Worm (Caenorhabditis elegans): ENCODE measurements around the gene fat-5.

fat-5 gene

ce11 chrV:17724704-17725103 is at the start of gene fat-5:
fat-5 (plus strand) TSS chrV:17725004.
- TF ChIP-seq unc-39 (tag; optimal IDR thresholded peaks at IDR 0.05): no peak
- no peak for TF ChIP-seq ham-2 (GFP tag; optimal IDR thresholded peaks at IDR 0.05)
- TF ChIP-seq blmp-1 (tag; optimal IDR thresholded peaks at IDR 0.05): no peak
- TF ChIP-seq snpc-4 (tag; optimal IDR thresholded peaks at IDR 0.05): no peak
- no peak for TF ChIP-seq mls-2 (tag; optimal IDR thresholded peaks at IDR 0.05)
- TF ChIP-seq ceh-39 (tag; optimal IDR thresholded peaks at IDR 0.05): no peak

- TF ChIP-seq ztf-11 (tag; optimal IDR thresholded peaks at IDR 0.05) (no peak), cnd-1 (tag; optimal IDR thresholded peaks at IDR 0.05) (no peak), bed-3 (GFP tag; optimal IDR thresholded peaks at IDR 0.05) (no peak), ces-1 (GFP tag; optimal IDR thresholded peaks at IDR 0.05) (no peak), flh-1 (GFP tag; optimal IDR thresholded peaks at IDR 0.05) (no peak), drap-1 (GFP tag; optimal IDR thresholded peaks at IDR 0.05) (no peak), nhr-28 (tag; optimal IDR thresholded peaks at IDR 0.05) (no peak), mls-2 (tag; optimal IDR thresholded peaks at IDR 0.05) (no peak), hlh-1 (tag; optimal IDR thresholded peaks at IDR 0.05) (no peak), snpc-4 (tag; optimal IDR thresholded peaks at IDR 0.05) (no peak), pha-4 (tag; optimal IDR thresholded peaks at IDR 0.05) (no peak), ceh-83 (GFP tag; optimal IDR thresholded peaks at IDR 0.05) (no peak), M03D4.4 (tag; optimal IDR thresholded peaks at IDR 0.05) (no peak), mab-5 (tag; optimal IDR thresholded peaks at IDR 0.05) (no peak), nhr-2 (tag; optimal IDR thresholded peaks at IDR 0.05) (no peak)
These were observed 48.3 kb upstream of the fat-5 start, which contains the start of gene str-92 for ce11 chrV:17676553-17676952. str-92 (minus strand) TSS chrV:17676653.

DNA sequence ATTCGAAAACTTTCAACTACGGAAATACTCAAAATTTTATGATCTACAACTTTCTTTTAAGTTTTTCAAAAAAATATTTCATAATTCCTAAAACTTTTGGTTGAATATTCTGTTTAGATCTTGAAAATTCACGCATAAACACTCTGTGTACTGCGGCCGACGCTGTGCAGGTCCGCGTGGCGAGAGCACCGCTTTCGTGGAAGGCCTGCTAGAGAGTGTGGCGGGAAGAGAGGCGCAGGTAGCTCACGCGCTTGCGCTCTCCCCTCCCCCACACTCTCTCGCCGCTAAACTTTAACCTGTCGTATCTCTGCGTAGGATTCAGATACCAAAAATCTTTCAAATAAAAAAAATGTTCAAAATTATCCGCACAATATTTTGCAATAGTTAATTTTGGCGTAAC is 41.5 kb upstream of the fat-5 start:
- TF ChIP-seq lsy-2 (tag; optimal IDR thresholded peaks at IDR 0.05) (no peak), snpc-4 (tag; optimal IDR thresholded peaks at IDR 0.05) (no peak)

DNA sequence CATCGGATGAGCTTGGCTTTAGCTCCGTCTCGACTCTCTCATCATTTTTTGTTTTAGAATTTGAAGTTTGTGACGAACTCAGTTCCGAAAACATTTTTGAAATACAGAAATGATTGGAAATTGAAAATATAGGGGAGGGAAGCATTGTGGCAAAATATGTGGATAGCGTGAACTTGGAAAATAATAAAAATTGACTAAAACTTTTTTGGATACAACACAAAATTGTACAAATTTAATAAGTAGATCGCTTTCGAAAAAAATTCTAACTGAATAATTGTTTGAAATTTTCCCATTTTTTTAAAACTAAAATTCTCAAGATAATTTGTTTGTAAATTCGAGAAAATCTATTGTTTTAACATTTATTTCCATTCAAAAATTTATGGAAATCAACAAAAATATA is 41.0 kb upstream of the fat-5 start, which contains the start of gene F59A1.15:
Gene F59A1.15 (minus strand): TSS at position 101 of the 400 bp plus-strand sequence.
- TF ChIP-seq blmp-1 (tag; optimal IDR thresholded peaks at IDR 0.05): no peak
- TF ChIP-seq zip-8 (tag; optimal IDR thresholded peaks at IDR 0.05): no peak
- TF ChIP-seq lin-13 (tag; optimal IDR thresholded peaks at IDR 0.05): no peak
- no peak for TF ChIP-seq ces-1 (GFP tag; optimal IDR thresholded peaks at IDR 0.05)
- no peak for TF ChIP-seq pha-4 (tag; optimal IDR thresholded peaks at IDR 0.05)
- TF ChIP-seq ham-2 (GFP tag; optimal IDR thresholded peaks at IDR 0.05): no peak
- TF ChIP-seq sptf-1 (tag; optimal IDR thresholded peaks at IDR 0.05): no peak
- no peak for TF ChIP-seq elt-1 (tag; optimal IDR thresholded peaks at IDR 0.05; ENCODE audit: borderline replicate concordance, insufficient read depth)
- no peak for TF ChIP-seq M03D4.4 (tag; optimal IDR thresholded peaks at IDR 0.05)
- TF ChIP-seq hlh-1 (tag; optimal IDR thresholded peaks at IDR 0.05): no peak
- TF ChIP-seq bed-3 (GFP tag; optimal IDR thresholded peaks at IDR 0.05): no peak
- TF ChIP-seq mls-2 (tag; optimal IDR thresholded peaks at IDR 0.05): no peak
- TF ChIP-seq flh-1 (GFP tag; optimal IDR thresholded peaks at IDR 0.05): no peak
- no peak for TF ChIP-seq mep-1 (tag; optimal IDR thresholded peaks at IDR 0.05)
- no peak for TF ChIP-seq snpc-4 (tag; optimal IDR thresholded peaks at IDR 0.05)

DNA sequence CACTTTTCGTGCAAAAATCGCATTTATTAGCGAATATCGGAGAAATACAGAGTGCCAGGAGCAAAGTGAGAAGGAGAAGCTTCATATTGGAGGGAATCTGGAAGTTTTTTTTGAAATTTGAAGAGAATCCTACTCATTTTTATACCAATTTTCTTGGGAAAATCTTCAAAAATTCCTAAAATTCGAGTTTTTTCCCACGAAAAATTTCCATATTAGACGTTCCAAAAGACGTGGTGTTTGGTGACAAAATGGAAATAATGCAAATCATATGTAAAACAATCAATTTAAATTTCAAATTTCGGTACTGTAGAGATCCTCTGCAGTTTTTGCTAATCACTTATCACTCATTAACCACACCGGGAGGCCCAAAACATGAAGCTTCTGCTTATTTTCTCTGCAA is 39.9 kb upstream of the fat-5 start, which contains the start of the genes F59A1.16 and F59A1.6:
Gene F59A1.16 (minus strand): TSS at position 101 of the 400 bp plus-strand sequence.
Gene F59A1.6 (plus strand): TSS at position 285 of the 400 bp plus-strand sequence.
- TF ChIP-seq flh-1 (GFP tag; optimal IDR thresholded peaks at IDR 0.05) (no peak), unc-120 (tag; optimal IDR thresholded peaks at IDR 0.05; ENCODE audit: poor library complexity, severe bottlenecking) (no peak), lsy-2 (tag; optimal IDR thresholded peaks at IDR 0.05) (no peak), pha-4 (tag; optimal IDR thresholded peaks at IDR 0.05) (no peak), ham-2 (GFP tag; optimal IDR thresholded peaks at IDR 0.05) (no peak), ces-1 (GFP tag; optimal IDR thresholded peaks at IDR 0.05) (no peak), ceh-39 (tag; optimal IDR thresholded peaks at IDR 0.05) (no peak), blmp-1 (tag; optimal IDR thresholded peaks at IDR 0.05) (no peak), M03D4.4 (tag; optimal IDR thresholded peaks at IDR 0.05) (no peak), cnd-1 (tag; optimal IDR thresholded peaks at IDR 0.05) (no peak)

DNA sequence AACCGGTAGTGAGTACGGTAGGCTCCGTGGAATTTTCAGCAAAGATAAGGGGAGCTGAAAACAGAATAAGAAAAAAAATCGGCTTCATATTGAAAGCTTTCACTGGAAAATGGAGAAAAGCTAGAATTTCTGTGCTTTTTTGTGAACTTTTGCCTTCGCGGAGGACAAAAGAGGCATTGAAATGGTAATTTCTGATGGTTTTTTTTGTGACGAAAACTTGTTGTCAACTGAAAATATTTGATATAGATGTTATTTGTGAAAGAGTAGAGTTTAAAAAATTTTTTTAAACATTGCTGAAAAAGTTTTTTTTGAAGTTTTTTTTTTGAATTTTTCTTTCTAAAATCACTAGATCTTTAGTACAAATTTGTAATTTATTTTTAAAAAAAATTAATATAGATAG is 38.0 kb upstream of the fat-5 start, which contains the start of gene F59A1.18:
Gene F59A1.18 (minus strand): TSS at position 101 of the 400 bp plus-strand sequence.
- no peak for TF ChIP-seq lin-13 (tag; optimal IDR thresholded peaks at IDR 0.05)
- no peak for TF ChIP-seq elt-1 (tag; optimal IDR thresholded peaks at IDR 0.05; ENCODE audit: borderline replicate concordance, insufficient read depth)
- TF ChIP-seq nhr-2 (tag; optimal IDR thresholded peaks at IDR 0.05): no peak
- TF ChIP-seq lsy-2 (tag; optimal IDR thresholded peaks at IDR 0.05): no peak
- no peak for TF ChIP-seq ceh-83 (GFP tag; optimal IDR thresholded peaks at IDR 0.05)
- TF ChIP-seq unc-120 (tag; optimal IDR thresholded peaks at IDR 0.05; ENCODE audit: poor library complexity, severe bottlenecking): no peak
- no peak for TF ChIP-seq nhr-12 (tag; optimal IDR thresholded peaks at IDR 0.05)
- no peak for TF ChIP-seq cnd-1 (tag; optimal IDR thresholded peaks at IDR 0.05)
- TF ChIP-seq nhr-76 (tag; optimal IDR thresholded peaks at IDR 0.05): no peak
- TF ChIP-seq pha-4 (tag; optimal IDR thresholded peaks at IDR 0.05): no peak
- no peak for TF ChIP-seq M03D4.4 (tag; optimal IDR thresholded peaks at IDR 0.05)
- TF ChIP-seq ham-2 (GFP tag; optimal IDR thresholded peaks at IDR 0.05): no peak
- no peak for TF ChIP-seq elt-3 (tag; optimal IDR thresholded peaks at IDR 0.05)
- no peak for TF ChIP-seq sem-2 (GFP tag; optimal IDR thresholded peaks at IDR 0.05)
- TF ChIP-seq ceh-39 (tag; optimal IDR thresholded peaks at IDR 0.05): no peak
- no peak for TF ChIP-seq hlh-1 (tag; optimal IDR thresholded peaks at IDR 0.05)
- TF ChIP-seq nhr-28 (tag; optimal IDR thresholded peaks at IDR 0.05): no peak

Data from whole organism, mixed stage, embryonic.